Fruit fly (Drosophila melanogaster): ENCODE results near the gene emei.

Gene emei

dm6 chr3L:11064689-11065088 is 44.8 kb upstream of the emei start, which contains the start of the genes CG32075, CG45101 and SuUR (continued):
- peak; percentile 92 for TF ChIP-seq Eip78C (GFP tag)
- TF ChIP-seq cyc (GFP tag; optimal IDR thresholded peaks at IDR 0.05) = peak; percentile 89
- peak; percentile 70 for TF ChIP-seq CG6163 (GFP tag; IDR thresholded peaks at IDR 0.05)
- TF ChIP-seq CG8319 (GFP tag; optimal IDR thresholded peaks at IDR 0.05) = peak; percentile 81
- peak; percentile 88; the same call in 2 of the 3 replicates for TF ChIP-seq eg (GFP tag; IDR thresholded peaks at IDR 0.05)
- peak; percentile 56 for TF ChIP-seq Lpt (GFP tag; optimal IDR thresholded peaks at IDR 0.05)
- peak; percentile 65 for TF ChIP-seq Hr38 (GFP tag; optimal IDR thresholded peaks at IDR 0.05)
- TF ChIP-seq dac (GFP tag; optimal IDR thresholded peaks at IDR 0.05) = peak; percentile 52
- peak; percentile 92 for TF ChIP-seq CG31627 (GFP tag; optimal IDR thresholded peaks at IDR 0.05)
- peak; percentile 7 to 67 for TF ChIP-seq ss (GFP tag; optimal IDR thresholded peaks at IDR 0.05)
- TF ChIP-seq Eip93F (GFP tag; optimal IDR thresholded peaks at IDR 0.05) = peak; percentile 38
- TF ChIP-seq CG8119 (GFP tag; IDR thresholded peaks at IDR 0.05) = peak; percentile 60; the same call in 2 of the 3 replicates
- TF ChIP-seq OdsH (GFP tag; optimal IDR thresholded peaks at IDR 0.05) = peak; percentile 89
- TF ChIP-seq pdm3 (GFP tag; optimal IDR thresholded peaks at IDR 0.05) = peak; percentile 90
- peak; percentile 73 for TF ChIP-seq vri (GFP tag; optimal IDR thresholded peaks at IDR 0.05)
- peak; percentile 73 for TF ChIP-seq CG8632 (GFP tag; optimal IDR thresholded peaks at IDR 0.05)
- peak; percentile 75 for TF ChIP-seq CG15336 (GFP tag; IDR thresholded peaks at IDR 0.05)

dm6 chr3L:11065850-11066249 is 43.6 kb upstream of the emei start:
- TF ChIP-seq CG3919 (GFP tag; optimal IDR thresholded peaks at IDR 0.05) (no peak), fkh (GFP tag; optimal IDR thresholded peaks at IDR 0.05) (peak; percentile 10), vri (GFP tag; optimal IDR thresholded peaks at IDR 0.05) (peak; percentile 82), Eip78C (GFP tag) (peak; percentile 16), CG8632 (GFP tag; optimal IDR thresholded peaks at IDR 0.05) (no peak)

- no peak for TF ChIP-seq achi (GFP tag; optimal IDR thresholded peaks at IDR 0.05)
- TF ChIP-seq eg (GFP tag; IDR thresholded peaks at IDR 0.05) = 0 out of 3 replicates have a peak, but pooled peaks have one; percentile 8
- peak; percentile 0 for TF ChIP-seq esn (GFP tag; optimal IDR thresholded peaks at IDR 0.05)
Measured at dm6 chr3L:11069764-11070163, 39.7 kb upstream of the emei start, which contains the start of gene CG6310. CG6310 (minus strand) TSS chr3L:11069864.

- no peak for TF ChIP-seq Sox14 (GFP tag; optimal IDR thresholded peaks at IDR 0.05)
- no peak for TF ChIP-seq Gug (GFP tag; IDR thresholded peaks at IDR 0.05)
- no peak for TF ChIP-seq topi (GFP tag; optimal IDR thresholded peaks at IDR 0.05)
- TF ChIP-seq CG3032 (tag; optimal IDR thresholded peaks at IDR 0.05) = no peak
- TF ChIP-seq CG6163 (GFP tag; IDR thresholded peaks at IDR 0.05) = peak; percentile 39; the same call in 1 of the 3 replicates
- no peak for TF ChIP-seq CG8119 (GFP tag; IDR thresholded peaks at IDR 0.05)
- no peak for TF ChIP-seq CG4318 (GFP tag; optimal IDR thresholded peaks at IDR 0.05)
- no peak for TF ChIP-seq fd59A (GFP tag; optimal IDR thresholded peaks at IDR 0.05)
- TF ChIP-seq vri (GFP tag; optimal IDR thresholded peaks at IDR 0.05) = peak; percentile 99
- TF ChIP-seq fd85E (GFP tag; optimal IDR thresholded peaks at IDR 0.05) = no peak
- TF ChIP-seq OdsH (GFP tag; optimal IDR thresholded peaks at IDR 0.05) = no peak
- no peak for TF ChIP-seq CG6276 (GFP tag; optimal IDR thresholded peaks at IDR 0.05)
- TF ChIP-seq Hr38 (GFP tag; optimal IDR thresholded peaks at IDR 0.05) = no peak
- no peak for TF ChIP-seq net (GFP tag; optimal IDR thresholded peaks at IDR 0.05)
- TF ChIP-seq Eip75B (GFP tag; optimal IDR thresholded peaks at IDR 0.05) = no peak
- TF ChIP-seq Lpt (GFP tag; optimal IDR thresholded peaks at IDR 0.05) = no peak
Measured at dm6 chr3L:11070372-11070854, 39.1 kb upstream of the emei start, which contains the start of gene Mocs1. Mocs1 (plus strand) TSS chr3L:11070526.

- TF ChIP-seq Sox15 (GFP tag; optimal IDR thresholded peaks at IDR 0.05) (no peak), CG11762 (GFP tag; optimal IDR thresholded peaks at IDR 0.05; ENCODE audit: insufficient read depth) (no peak), esn (GFP tag; optimal IDR thresholded peaks at IDR 0.05) (no peak), CG34406 (GFP tag; optimal IDR thresholded peaks at IDR 0.05) (no peak), CG6276 (GFP tag; optimal IDR thresholded peaks at IDR 0.05) (no peak), Eip93F (GFP tag; optimal IDR thresholded peaks at IDR 0.05) (no peak), Sox102F (GFP tag; optimal IDR thresholded peaks at IDR 0.05) (no peak)
Measured at dm6 chr3L:11071057-11071456, 38.4 kb upstream of the emei start.

Data from whole organism, prepupa.